Worm (Caenorhabditis elegans) whole organism, young adult: ENCODE data around the gene nsy-7.

ENCODE experiments used
- B0019.2 ChIP-seq: fragments of 200-800 bp; sonication (Bioruptor generic); conservative IDR thresholded peaks from 2 replicates; pipeline ENCODE4 v1.3.6; 2022; ENCODE audit warnings: missing genetic modification reagents, missing genetic modification characterization, missing compliant biosample characterization
- B0035.1 ChIP-seq: sonication (generic microtip); optimal IDR thresholded peaks from 2 replicates; lab custom pipeline; 2016; ENCODE audit warnings: missing genetic modification characterization, mild to moderate bottlenecking, missing compliant biosample characterization, missing genotype, missing genetic modification reagents
- B0336.3 ChIP-seq: fragments of 200-800 bp; sonication (Bioruptor generic); IDR thresholded peaks from 2 replicates; pipeline ENCODE4 v1.3.6; 2022; ENCODE audit warnings: missing genetic modification characterization, missing compliant biosample characterization
- C17E4.6 ChIP-seq: fragments of 200-800 bp; sonication (Bioruptor generic); IDR thresholded peaks from 2 replicates; pipeline ENCODE4 v1.3.6; 2022; ENCODE audit warnings: missing genetic modification reagents, missing genetic modification characterization, missing compliant biosample characterization
- F55B11.4 ChIP-seq: sonication (generic microtip); optimal IDR thresholded peaks from 2 replicates; lab custom pipeline; 2016; ENCODE audit warnings: missing compliant biosample characterization, missing genetic modification characterization, borderline replicate concordance; ENCODE audit not compliant: insufficient read depth
- K11D2.4 ChIP-seq: fragments of 200-800 bp; sonication (Bioruptor generic); IDR thresholded peaks from 2 replicates; pipeline ENCODE4 v1.3.6; 2022; ENCODE audit warnings: missing genetic modification reagents, missing genetic modification characterization, missing compliant biosample characterization
- T26A5.8 ChIP-seq: sonication (generic microtip); optimal IDR thresholded peaks from 2 replicates; lab custom pipeline; 2016; ENCODE audit warnings: missing genetic modification characterization, missing compliant biosample characterization
- Y56A3A.18 ChIP-seq: fragments of 200-800 bp; sonication (Bioruptor generic); IDR thresholded peaks from 2 replicates; pipeline ENCODE4 v1.3.6; 2022; ENCODE audit warnings: missing genetic modification reagents, missing genetic modification characterization, missing compliant biosample characterization
- ZK185.1 ChIP-seq: sonication (generic microtip); optimal IDR thresholded peaks from 2 replicates; lab custom pipeline; 2016; ENCODE audit warnings: mild to moderate bottlenecking, missing genetic modification characterization, missing compliant biosample characterization; ENCODE audit not compliant: poor library complexity, severe bottlenecking
- aptf-2 ChIP-seq: fragments of 200-800 bp; sonication (Bioruptor generic); conservative IDR thresholded peaks from 2 replicates; pipeline ENCODE4 v1.3.6; 2022; ENCODE audit warnings: missing genetic modification reagents, missing genetic modification characterization, missing compliant biosample characterization
- attf-5 ChIP-seq: fragments of 200-800 bp; sonication (Bioruptor generic); optimal IDR thresholded peaks from 2 replicates; lab custom pipeline; 2018; ENCODE audit warnings: mild to moderate bottlenecking, missing genetic modification characterization, missing compliant biosample characterization
- bed-2 ChIP-seq: fragments of 200-800 bp; sonication (Bioruptor generic); IDR thresholded peaks from 2 replicates; pipeline ENCODE4 v1.3.6; 2022; ENCODE audit warnings: missing genetic modification reagents, missing genetic modification characterization, missing compliant biosample characterization
- cebp-1 ChIP-seq, 2 experiments: fragments of 200-800 bp in 1 of 2; sonication (Bioruptor generic) in 1 of 2; sonication (generic microtip) in 1 of 2; IDR thresholded peaks in 1 of 2; optimal IDR thresholded peaks in 1 of 2; 2 replicates each; pipeline versions ENCODE4 v1.3.6 to Lab custom; 2017 to 2022; ENCODE audit warnings: missing compliant biosample characterization in 2 of 2, missing genetic modification characterization in 2 of 2, mild to moderate bottlenecking in 1 of 2, missing genetic modification reagents in 1 of 2, moderate library complexity in 1 of 2
- cebp-2 ChIP-seq: fragments of 200-800 bp; sonication (Bioruptor generic); IDR thresholded peaks from 2 replicates; pipeline ENCODE4 v1.3.6; 2022; ENCODE audit warnings: missing genetic modification characterization, missing compliant biosample characterization
- ceh-100 ChIP-seq: fragments of 200-800 bp; sonication (Bioruptor generic); IDR thresholded peaks from 2 replicates; pipeline ENCODE4 v1.3.6; 2022; ENCODE audit warnings: missing genetic modification reagents, missing genetic modification characterization, missing compliant biosample characterization
- ceh-40 ChIP-seq: fragments of 200-800 bp; sonication (Bioruptor generic); IDR thresholded peaks from 2 replicates; pipeline ENCODE4 v1.3.6; 2022; ENCODE audit warnings: missing genetic modification characterization, missing compliant biosample characterization
- die-1 ChIP-seq: sonication (generic microtip); optimal IDR thresholded peaks from 2 replicates; lab custom pipeline; 2016; ENCODE audit warnings: missing genotype, mild to moderate bottlenecking, missing genetic modification characterization, missing compliant biosample characterization
- dox-1 ChIP-seq: fragments of 200-800 bp; sonication (Bioruptor generic); IDR thresholded peaks from 2 replicates; pipeline ENCODE4 v1.3.6; 2022; ENCODE audit warnings: missing genetic modification reagents, missing genetic modification characterization, missing compliant biosample characterization
- efl-1 ChIP-seq: fragments of 150-350 bp; optimal IDR thresholded peaks from 2 replicates; lab custom pipeline; 2014; ENCODE audit warnings: missing biosample characterization, missing genetic modification reagents, missing genetic modification characterization
- egl-18 ChIP-seq: fragments of 200-800 bp; sonication (Bioruptor generic); IDR thresholded peaks from 2 replicates; pipeline ENCODE4 v1.3.6; 2022; ENCODE audit warnings: missing genetic modification reagents, missing genetic modification characterization, missing compliant biosample characterization
- egl-44 ChIP-seq: fragments of 200-800 bp; sonication (Bioruptor generic); IDR thresholded peaks from 2 replicates; pipeline ENCODE4 v1.3.6; 2022; ENCODE audit warnings: missing genetic modification reagents, missing genetic modification characterization, missing compliant biosample characterization
- egrh-3 ChIP-seq: fragments of 200-800 bp; sonication (Bioruptor generic); IDR thresholded peaks from 2 replicates; pipeline ENCODE4 v1.3.6; 2022; ENCODE audit warnings: missing genetic modification reagents, missing genetic modification characterization, missing compliant biosample characterization
- gei-17 ChIP-seq: fragments of 200-800 bp; sonication (Bioruptor generic); optimal IDR thresholded peaks from 2 replicates; lab custom pipeline; 2018; ENCODE audit warnings: mild to moderate bottlenecking, missing genetic modification characterization, missing compliant biosample characterization
- hlh-12 ChIP-seq: sonication (generic microtip); optimal IDR thresholded peaks from 2 replicates; lab custom pipeline; 2016; ENCODE audit warnings: missing genetic modification characterization, missing compliant biosample characterization
- hmg-1.2 ChIP-seq: fragments of 200-800 bp; sonication (Bioruptor generic); IDR thresholded peaks from 2 replicates; pipeline ENCODE4 v1.3.6; 2022; ENCODE audit warnings: missing genetic modification reagents, missing genetic modification characterization, missing compliant biosample characterization
- hrde-1 ChIP-seq: sonication (generic microtip); optimal IDR thresholded peaks from 2 replicates; lab custom pipeline; 2016; ENCODE audit warnings: missing genetic modification characterization, mild to moderate bottlenecking, missing compliant biosample characterization, moderate library complexity, missing genotype, missing genetic modification reagents, borderline replicate concordance
- lag-1 ChIP-seq: fragments of 200-800 bp; sonication (Bioruptor generic); IDR thresholded peaks from 2 replicates; pipeline ENCODE4 v1.3.6; 2022; ENCODE audit warnings: missing genetic modification reagents, missing genetic modification characterization, missing compliant biosample characterization
- let-526 ChIP-seq: fragments of 200-800 bp; sonication (Bioruptor generic); IDR thresholded peaks from 2 replicates; pipeline ENCODE4 v1.3.6; 2022; ENCODE audit warnings: missing genetic modification reagents, missing genetic modification characterization, missing compliant biosample characterization
- lin-26 ChIP-seq: fragments of 200-800 bp; sonication (Bioruptor generic); IDR thresholded peaks from 2 replicates; pipeline ENCODE4 v1.3.6; 2022; ENCODE audit warnings: missing genetic modification reagents, missing genetic modification characterization, missing compliant biosample characterization
- lsl-1 ChIP-seq: fragments of 200-800 bp; sonication (Bioruptor generic); optimal IDR thresholded peaks from 2 replicates; lab custom pipeline; 2018; ENCODE audit warnings: mild to moderate bottlenecking, missing genetic modification characterization, moderate library complexity, missing compliant biosample characterization
- lsy-27 ChIP-seq: sonication (generic microtip); optimal IDR thresholded peaks from 2 replicates; lab custom pipeline; 2017; ENCODE audit warnings: missing genetic modification characterization, mild to moderate bottlenecking, missing compliant biosample characterization, antibody characterized with exemption, missing genotype, borderline replicate concordance; ENCODE audit not compliant: insufficient read depth
- madf-6 ChIP-seq: fragments of 200-800 bp; sonication (Bioruptor generic); IDR thresholded peaks from 2 replicates; pipeline ENCODE4 v1.3.6; 2022; ENCODE audit warnings: missing genetic modification reagents, missing genetic modification characterization, missing compliant biosample characterization
- nhr-120 ChIP-seq: fragments of 200-800 bp; sonication (Bioruptor generic); IDR thresholded peaks from 2 replicates; pipeline ENCODE4 v1.3.6; 2022; ENCODE audit warnings: missing genetic modification characterization, missing compliant biosample characterization
- nhr-90 ChIP-seq: sonication (generic microtip); optimal IDR thresholded peaks from 2 replicates; lab custom pipeline; 2016; ENCODE audit warnings: missing genotype, mild to moderate bottlenecking, missing genetic modification characterization, missing compliant biosample characterization
- pbrm-1 ChIP-seq: fragments of 200-800 bp; sonication (Bioruptor generic); IDR thresholded peaks from 2 replicates; pipeline ENCODE4 v1.3.6; 2022; ENCODE audit warnings: missing genetic modification reagents, missing genetic modification characterization, missing compliant biosample characterization
- rcor-1 ChIP-seq: fragments of 200-800 bp; sonication (Bioruptor generic); IDR thresholded peaks from 2 replicates; pipeline ENCODE4 v1.3.6; 2022; ENCODE audit warnings: missing genetic modification reagents, missing genetic modification characterization, missing compliant biosample characterization
- snpc-3.4 ChIP-seq: sonication (generic microtip); optimal IDR thresholded peaks from 2 replicates; lab custom pipeline; 2017; ENCODE audit warnings: missing genetic modification characterization, mild to moderate bottlenecking, missing compliant biosample characterization, antibody characterized with exemption, moderate library complexity, missing genotype, missing genetic modification reagents
- somi-1 ChIP-seq: fragments of 200-800 bp; sonication (Bioruptor generic); optimal IDR thresholded peaks from 2 replicates; lab custom pipeline; 2018; ENCODE audit warnings: mild to moderate bottlenecking, missing genetic modification characterization, missing compliant biosample characterization
- sptf-2 ChIP-seq: fragments of 200-800 bp; sonication (Bioruptor generic); optimal IDR thresholded peaks from 2 replicates; lab custom pipeline; 2018; ENCODE audit warnings: mild to moderate bottlenecking, missing genetic modification characterization, missing compliant biosample characterization
- tbp1 ChIP-seq: fragments of 200-800 bp; sonication (Bioruptor generic); optimal IDR thresholded peaks from 2 replicates; lab custom pipeline; 2018; ENCODE audit warnings: mild to moderate bottlenecking, missing genetic modification characterization, missing compliant biosample characterization
- tlf-1 ChIP-seq: fragments of 200-800 bp; sonication (Bioruptor generic); optimal IDR thresholded peaks from 2 replicates; lab custom pipeline; 2018; ENCODE audit warnings: mild to moderate bottlenecking, missing genetic modification characterization, missing compliant biosample characterization
- ztf-3 ChIP-seq: fragments of 200-800 bp; sonication (Bioruptor generic); optimal IDR thresholded peaks from 2 replicates; lab custom pipeline; 2018; ENCODE audit warnings: mild to moderate bottlenecking, missing genetic modification characterization, missing compliant biosample characterization
- ztf-6 ChIP-seq: fragments of 200-800 bp; sonication (Bioruptor generic); IDR thresholded peaks from 2 replicates; pipeline ENCODE4 v1.3.6; 2022; ENCODE audit warnings: missing genetic modification reagents, missing genetic modification characterization, missing compliant biosample characterization

Gene nsy-7

ce11 chrIV:8053955-8054354 is 32.5 kb downstream of the nsy-7 start:
- TF ChIP-seq snpc-3.4 (no peak), pbrm-1 (GFP tag; lab: Robert Waterston, UW) (no peak), T26A5.8 (tag; lab: Kevin White, UChicago) (no peak), Y56A3A.18 (GFP tag; lab: Robert Waterston, UW) (no peak), B0336.3 (no peak), lin-26 (GFP tag; lab: Robert Waterston, UW) (no peak), nhr-90 (tag; lab: Kevin White, UChicago) (no peak), attf-5 (no peak), cebp-1 (GFP tag; IDR thresholded peaks at IDR 0.05; lab: Robert Waterston, UW) (no peak), cebp-1 (tag; optimal IDR thresholded peaks at IDR 0.05; lab: Kevin White, UChicago) (no peak), B0035.1 (no peak), ztf-6 (no peak), dox-1 (GFP tag; lab: Robert Waterston, UW) (no peak), ZK185.1 (tag; lab: Kevin White, UChicago) (no peak), aptf-2 (GFP tag; lab: Robert Waterston, UW) (no peak), lsy-27 (tag; lab: Kevin White, UChicago) (no peak), bed-2 (GFP tag; lab: Robert Waterston, UW) (no peak), hmg-1.2 (GFP tag; lab: Robert Waterston, UW) (no peak), sptf-2 (GFP tag; lab: Kevin White, UChicago) (no peak), egl-18 (GFP tag; lab: Robert Waterston, UW) (no peak)

DNA sequence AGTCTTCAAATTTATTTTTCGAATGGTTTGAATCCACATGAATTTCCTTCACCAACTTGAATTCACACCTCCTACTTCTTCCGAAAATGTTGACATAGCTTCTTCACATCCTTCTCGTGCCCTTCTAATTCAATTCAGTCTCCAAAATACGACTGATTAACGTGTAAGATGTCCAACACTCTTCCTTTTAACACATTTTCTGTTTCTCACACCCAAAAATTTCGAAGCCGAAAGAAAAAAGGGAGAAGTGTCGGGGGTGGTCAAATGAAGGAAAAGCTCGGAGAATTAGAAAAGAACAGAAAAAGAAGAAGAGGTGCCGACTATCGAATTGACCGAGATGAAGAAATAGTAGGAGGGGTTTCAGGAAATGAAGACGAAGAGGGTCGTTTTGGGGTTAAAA is 33.8 kb downstream of the nsy-7 start:
- TF ChIP-seq efl-1 (GFP tag; lab: Kevin White, UChicago) (no peak), nhr-90 (tag; lab: Kevin White, UChicago) (no peak), F55B11.4 (no peak), B0336.3 (no peak), cebp-2 (GFP tag; lab: Robert Waterston, UW) (no peak), B0019.2 (GFP tag; lab: Robert Waterston, UW) (no peak), C17E4.6 (GFP tag; lab: Robert Waterston, UW) (no peak), lin-26 (GFP tag; lab: Robert Waterston, UW) (no peak), ceh-100 (GFP tag; lab: Robert Waterston, UW) (no peak), tbp1 (GFP tag; lab: Kevin White, UChicago) (no peak)

DNA sequence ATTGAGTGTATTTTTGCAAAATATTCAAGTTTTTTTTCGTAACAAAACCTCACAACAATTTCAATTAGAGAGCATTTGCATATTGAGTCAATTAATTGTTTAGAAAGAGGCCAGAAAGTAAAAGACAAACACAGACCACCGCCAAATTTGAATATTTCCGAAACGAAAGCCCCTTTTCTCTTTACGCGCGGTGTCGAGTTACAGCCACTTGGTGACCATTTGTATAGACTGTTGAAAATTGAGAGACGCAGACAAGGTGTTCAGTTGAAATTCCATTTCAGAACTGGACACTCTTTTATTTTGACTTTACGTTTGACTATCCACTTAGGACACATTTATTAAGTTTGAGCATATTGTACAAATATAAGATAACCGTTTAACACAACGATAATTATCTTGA is 38.4 kb downstream of the nsy-7 start:
- TF ChIP-seq C17E4.6 (GFP tag; lab: Robert Waterston, UW) (no peak), egrh-3 (no peak), somi-1 (no peak), hmg-1.2 (GFP tag; lab: Robert Waterston, UW) (peak; percentile 78)

DNA sequence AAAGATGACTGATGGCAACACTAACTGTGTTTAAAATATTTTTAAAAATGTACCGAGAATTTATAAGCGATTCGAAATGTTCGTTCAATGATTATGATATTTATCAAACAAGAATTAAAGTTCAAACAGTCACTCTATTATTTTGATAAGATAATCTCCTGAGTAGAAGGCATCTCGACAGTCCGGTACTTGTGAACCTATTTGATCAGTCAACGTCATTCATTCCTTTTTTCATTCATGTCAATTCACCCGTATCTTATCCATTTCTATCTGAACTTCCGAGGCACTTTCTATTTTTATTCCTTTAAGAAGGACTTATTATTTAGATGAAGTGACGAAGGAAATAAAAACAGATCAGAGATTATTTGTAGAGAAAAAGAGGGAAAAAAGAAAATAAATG is 41.9 kb downstream of the nsy-7 start, which contains the start of gene nhr-258:
nhr-258 (plus strand) TSS at position 365 of the 400 bp plus-strand sequence.
- TF ChIP-seq lsl-1 (GFP tag; lab: Kevin White, UChicago) (no peak), aptf-2 (GFP tag; lab: Robert Waterston, UW) (no peak), die-1 (tag; lab: Kevin White, UChicago) (no peak), rcor-1 (GFP tag; lab: Robert Waterston, UW) (no peak), K11D2.4 (GFP tag; lab: Robert Waterston, UW) (no peak), gei-17 (GFP tag; lab: Kevin White, UChicago) (no peak), lag-1 (no peak), nhr-120 (GFP tag; lab: Robert Waterston, UW) (no peak), hrde-1 (tag; lab: Kevin White, UChicago) (no peak), let-526 (no peak), attf-5 (no peak), egl-18 (GFP tag; lab: Robert Waterston, UW) (no peak), madf-6 (no peak), egl-44 (GFP tag; lab: Robert Waterston, UW) (no peak), T26A5.8 (tag; lab: Kevin White, UChicago) (no peak), hlh-12 (tag; lab: Kevin White, UChicago) (no peak), somi-1 (no peak), ceh-40 (GFP tag; lab: Robert Waterston, UW) (no peak), tlf-1 (GFP tag; lab: Kevin White, UChicago) (no peak), ztf-3 (GFP tag; lab: Kevin White, UChicago) (no peak)
